Worm (Caenorhabditis elegans) whole organism, late embryonic: ENCODE data around the gene pfas-1.

Source experiments
- F13H6.1 ChIP-seq: sonication (generic microtip); optimal IDR thresholded peaks from 2 replicates; lab custom pipeline; 2016; ENCODE audit warnings: missing genetic modification characterization, missing compliant biosample characterization
- K02D7.2 ChIP-seq: sonication (generic microtip); optimal IDR thresholded peaks from 2 replicates; lab custom pipeline; 2017; ENCODE audit warnings: mild to moderate bottlenecking, missing genetic modification characterization, missing compliant biosample characterization
- ama-1 ChIP-seq: fragments of 150-350 bp; optimal IDR thresholded peaks from 2 replicates; lab custom pipeline; 2014
- ceh-18 ChIP-seq: sonication (generic microtip); optimal IDR thresholded peaks from 2 replicates; lab custom pipeline; 2016; ENCODE audit warnings: missing genetic modification characterization, missing compliant biosample characterization
- dve-1 ChIP-seq: sonication (generic microtip); optimal IDR thresholded peaks from 2 replicates; lab custom pipeline; 2017; ENCODE audit warnings: antibody characterized with exemption, mild to moderate bottlenecking, missing genetic modification characterization, missing compliant biosample characterization
- fkh-10 ChIP-seq: fragments of 150-350 bp; optimal IDR thresholded peaks from 2 replicates; lab custom pipeline; 2014; ENCODE audit warnings: missing biosample characterization, missing genetic modification reagents, missing genetic modification characterization
- pha-2 ChIP-seq: sonication (generic microtip); optimal IDR thresholded peaks from 2 replicates; lab custom pipeline; 2017; ENCODE audit warnings: mild to moderate bottlenecking, missing genetic modification characterization, missing compliant biosample characterization
- pqm-1 ChIP-seq: sonication (generic microtip); optimal IDR thresholded peaks from 2 replicates; lab custom pipeline; 2016; ENCODE audit warnings: missing genetic modification characterization, missing compliant biosample characterization

ce11 chrIII:4612334-4612953 lies 30.7 kb downstream of the pfas-1 start, which contains the start of gene sel-2:
- no peak for TF ChIP-seq ama-1 (lab: Kevin White, UChicago)
- TF ChIP-seq dve-1 (tag; lab: Kevin White, UChicago): no peak
- TF ChIP-seq pqm-1 (tag; lab: Kevin White, UChicago): no peak
- no peak for TF ChIP-seq fkh-10 (GFP tag; lab: Kevin White, UChicago)
- no peak for TF ChIP-seq F13H6.1
- TF ChIP-seq pha-2 (tag; lab: Kevin White, UChicago): no peak
- TF ChIP-seq ceh-18 (tag; lab: Kevin White, UChicago): no peak
- TF ChIP-seq K02D7.2 (tag; lab: Kevin White, UChicago): no peak
